Worm (Caenorhabditis elegans): Measurements from ENCODE around the gene W08F4.12.
"Not testable (repeated sequence)": the region's sequence is repeated elsewhere in the genome, so short reads cannot be mapped to it uniquely, and the experiment has no call there.

The W08F4.12 gene

ce11 chrII:606033-606432, 21.8 kb upstream of the W08F4.12 start, which contains the start of gene W04H10.5:
Gene W04H10.5, plus strand, starts transcription at chrII:606333.
- no peak for TF ChIP-seq nhr-237 (tag; optimal IDR thresholded peaks at IDR 0.05)
- TF ChIP-seq drap-1 (GFP tag; optimal IDR thresholded peaks at IDR 0.05) = no peak
- TF ChIP-seq hlh-1 (tag; optimal IDR thresholded peaks at IDR 0.05) = peak; percentile 66
- no peak for TF ChIP-seq lsy-2 (tag; optimal IDR thresholded peaks at IDR 0.05)
- no peak for TF ChIP-seq flh-1 (GFP tag; optimal IDR thresholded peaks at IDR 0.05)
- no peak for TF ChIP-seq nhr-76 (tag; optimal IDR thresholded peaks at IDR 0.05)
- TF ChIP-seq sptf-1 (tag; optimal IDR thresholded peaks at IDR 0.05) = no peak
- no peak for TF ChIP-seq lin-13 (tag; optimal IDR thresholded peaks at IDR 0.05)
- TF ChIP-seq ztf-11 (tag; optimal IDR thresholded peaks at IDR 0.05) = no peak

- TF ChIP-seq nhr-12 (tag; optimal IDR thresholded peaks at IDR 0.05) (no peak), elt-3 (tag; optimal IDR thresholded peaks at IDR 0.05) (no peak), snpc-4 (tag; optimal IDR thresholded peaks at IDR 0.05) (no peak), lin-32 (GFP tag; optimal IDR thresholded peaks at IDR 0.05) (no peak), unc-62 (GFP tag; optimal IDR thresholded peaks at IDR 0.05) (no peak), ceh-83 (GFP tag; optimal IDR thresholded peaks at IDR 0.05) (no peak), sem-2 (GFP tag; optimal IDR thresholded peaks at IDR 0.05) (no peak)
Observed at ce11 chrII:605267-605666, 21.0 kb upstream of the W08F4.12 start, which contains the start of gene W04H10.2. Gene W04H10.2, plus strand, starts transcription at chrII:605567.

- TF ChIP-seq ztf-11 (tag; optimal IDR thresholded peaks at IDR 0.05) (no peak), unc-120 (tag; optimal IDR thresholded peaks at IDR 0.05; ENCODE audit: poor library complexity, severe bottlenecking) (peak; percentile 3), lsy-2 (tag; optimal IDR thresholded peaks at IDR 0.05) (peak; percentile 1), ces-1 (GFP tag; optimal IDR thresholded peaks at IDR 0.05) (peak; percentile 76), mls-2 (tag; optimal IDR thresholded peaks at IDR 0.05) (no peak), mep-1 (tag; optimal IDR thresholded peaks at IDR 0.05) (no peak), unc-62 (GFP tag; optimal IDR thresholded peaks at IDR 0.05) (peak; percentile 95), hlh-1 (tag; optimal IDR thresholded peaks at IDR 0.05) (peak; percentile 90), mab-5 (tag; optimal IDR thresholded peaks at IDR 0.05) (peak; percentile 79)
Observed at ce11 chrII:602969-603368, 18.7 kb upstream of the W08F4.12 start.

- TF ChIP-seq hlh-1 (tag; optimal IDR thresholded peaks at IDR 0.05) (no peak), ceh-83 (GFP tag; optimal IDR thresholded peaks at IDR 0.05) (no peak), sptf-1 (tag; optimal IDR thresholded peaks at IDR 0.05) (no peak), mls-2 (tag; optimal IDR thresholded peaks at IDR 0.05) (no peak), ces-1 (GFP tag; optimal IDR thresholded peaks at IDR 0.05) (no peak), ceh-39 (tag; optimal IDR thresholded peaks at IDR 0.05) (no peak), unc-62 (GFP tag; optimal IDR thresholded peaks at IDR 0.05) (no peak), lin-32 (GFP tag; optimal IDR thresholded peaks at IDR 0.05) (no peak), bed-3 (GFP tag; optimal IDR thresholded peaks at IDR 0.05) (no peak), ceh-43 (GFP tag; optimal IDR thresholded peaks at IDR 0.05) (no peak)
Observed at ce11 chrII:602020-602419, 17.8 kb upstream of the W08F4.12 start, which contains the start of gene nhl-3. Gene nhl-3, minus strand, starts transcription at chrII:602120.

ce11 chrII:601305-601704, 17.1 kb upstream of the W08F4.12 start:
- TF ChIP-seq ceh-43 (GFP tag; optimal IDR thresholded peaks at IDR 0.05) = no peak
- no peak for TF ChIP-seq unc-39 (tag; optimal IDR thresholded peaks at IDR 0.05)
- no peak for TF ChIP-seq sem-2 (GFP tag; optimal IDR thresholded peaks at IDR 0.05)
- no peak for TF ChIP-seq ztf-11 (tag; optimal IDR thresholded peaks at IDR 0.05)
- TF ChIP-seq unc-120 (tag; optimal IDR thresholded peaks at IDR 0.05; ENCODE audit: poor library complexity, severe bottlenecking) = no peak
- TF ChIP-seq sptf-1 (tag; optimal IDR thresholded peaks at IDR 0.05) = no peak
- TF ChIP-seq pha-4 (tag; optimal IDR thresholded peaks at IDR 0.05) = peak; percentile 51
- TF ChIP-seq mab-5 (tag; optimal IDR thresholded peaks at IDR 0.05) = no peak
- TF ChIP-seq ces-1 (GFP tag; optimal IDR thresholded peaks at IDR 0.05) = peak; percentile 32
- TF ChIP-seq mls-2 (tag; optimal IDR thresholded peaks at IDR 0.05) = no peak
- TF ChIP-seq tbx-8 (GFP tag; optimal IDR thresholded peaks at IDR 0.05) = no peak

ce11 chrII:596702-597101, 12.5 kb upstream of the W08F4.12 start:
- TF ChIP-seq unc-62 (GFP tag; optimal IDR thresholded peaks at IDR 0.05) (no peak), zip-8 (tag; optimal IDR thresholded peaks at IDR 0.05) (no peak), sem-2 (GFP tag; optimal IDR thresholded peaks at IDR 0.05) (no peak)

ce11 chrII:593221-593620, 9.0 kb upstream of the W08F4.12 start, which contains the start of gene W08F4.1:
Gene W08F4.1, plus strand, starts transcription at chrII:593521.
- TF ChIP-seq ceh-43 (GFP tag; optimal IDR thresholded peaks at IDR 0.05); nhr-12 (tag; optimal IDR thresholded peaks at IDR 0.05); sptf-1 (tag; optimal IDR thresholded peaks at IDR 0.05): not testable (repeated sequence)

All from whole organism, mixed stage, embryonic.